Worm (Caenorhabditis elegans) whole organism, early embryonic: ENCODE measurements around the gene Y40H7A.10.

Source experiments
- B0310.2 ChIP-seq: sonication (generic microtip); optimal IDR thresholded peaks from 2 replicates; lab custom pipeline; 2016; ENCODE audit warnings: mild to moderate bottlenecking, missing genetic modification characterization, missing compliant biosample characterization
- F13C5.2 ChIP-seq: sonication (generic microtip); optimal IDR thresholded peaks from 2 replicates; lab custom pipeline; 2017; ENCODE audit warnings: mild to moderate bottlenecking, missing genetic modification characterization, inconsistent platforms, missing compliant biosample characterization
- aly-1 ChIP-seq: sonication (generic microtip); optimal IDR thresholded peaks from 2 replicates; lab custom pipeline; 2016; ENCODE audit warnings: missing genetic modification characterization, missing compliant biosample characterization
- ama-1 ChIP-seq: fragments of 150-350 bp; optimal IDR thresholded peaks from 2 replicates; lab custom pipeline; 2014
- ceh-13 ChIP-seq: fragments of 200-800 bp; sonication (Bioruptor generic); optimal IDR thresholded peaks from 2 replicates; lab custom pipeline; 2018; ENCODE audit warnings: mild to moderate bottlenecking, missing genetic modification characterization, missing compliant biosample characterization
- ceh-36 ChIP-seq: sonication (generic microtip); optimal IDR thresholded peaks from 2 replicates; lab custom pipeline; 2016; ENCODE audit warnings: missing genetic modification characterization, inconsistent platforms, missing compliant biosample characterization
- ets-7 ChIP-seq: sonication (generic microtip); optimal IDR thresholded peaks from 2 replicates; lab custom pipeline; 2016; ENCODE audit warnings: missing genotype, missing genetic modification characterization, missing compliant biosample characterization
- flt-1 ChIP-seq: fragments of 200-800 bp; sonication (Bioruptor generic); IDR thresholded peaks from 2 replicates; pipeline ENCODE4 v1.3.6; 2022; ENCODE audit warnings: missing genetic modification characterization, missing compliant biosample characterization
- hmbx-1 ChIP-seq: sonication (generic microtip); optimal IDR thresholded peaks from 2 replicates; lab custom pipeline; 2016; ENCODE audit warnings: mild to moderate bottlenecking, missing genetic modification characterization, missing compliant biosample characterization
- hmg-4 ChIP-seq: fragments of 200-800 bp; sonication (Bioruptor generic); optimal IDR thresholded peaks from 2 replicates; lab custom pipeline; 2018; ENCODE audit warnings: mild to moderate bottlenecking, missing genetic modification characterization, missing compliant biosample characterization
- hnd-1 ChIP-seq: sonication (generic microtip); optimal IDR thresholded peaks from 2 replicates; lab custom pipeline; 2016; ENCODE audit warnings: missing genetic modification characterization, missing compliant biosample characterization
- pes-1 ChIP-seq: fragments of 200-800 bp; sonication (Bioruptor generic); IDR thresholded peaks from 2 replicates; pipeline ENCODE4 v1.3.6; 2022; ENCODE audit warnings: missing genetic modification reagents, missing genetic modification characterization, missing compliant biosample characterization
- scrt-1 ChIP-seq: fragments of 200-800 bp; sonication (Bioruptor generic); IDR thresholded peaks from 2 replicates; pipeline ENCODE4 v1.3.6; 2022; ENCODE audit warnings: missing genetic modification characterization, missing compliant biosample characterization
- sea-1 ChIP-seq: fragments of 200-800 bp; sonication (Bioruptor generic); conservative IDR thresholded peaks from 2 replicates; pipeline ENCODE4 v1.3.6; 2022; ENCODE audit warnings: missing genetic modification characterization, missing compliant biosample characterization
- tbx-11 ChIP-seq: fragments of 200-800 bp; sonication (Bioruptor generic); IDR thresholded peaks from 2 replicates; pipeline ENCODE4 v1.3.6; 2022; ENCODE audit warnings: missing genetic modification characterization, missing compliant biosample characterization
- tbx-37 ChIP-seq: fragments of 200-800 bp; sonication (Bioruptor generic); conservative IDR thresholded peaks from 2 replicates; pipeline ENCODE4 v1.3.6; 2022; ENCODE audit warnings: missing genetic modification reagents, missing genetic modification characterization, missing compliant biosample characterization
- tra-4 ChIP-seq: sonication (generic microtip); optimal IDR thresholded peaks from 2 replicates; lab custom pipeline; 2017; ENCODE audit warnings: missing genetic modification characterization, missing compliant biosample characterization

Y40H7A.10 gene

DNA sequence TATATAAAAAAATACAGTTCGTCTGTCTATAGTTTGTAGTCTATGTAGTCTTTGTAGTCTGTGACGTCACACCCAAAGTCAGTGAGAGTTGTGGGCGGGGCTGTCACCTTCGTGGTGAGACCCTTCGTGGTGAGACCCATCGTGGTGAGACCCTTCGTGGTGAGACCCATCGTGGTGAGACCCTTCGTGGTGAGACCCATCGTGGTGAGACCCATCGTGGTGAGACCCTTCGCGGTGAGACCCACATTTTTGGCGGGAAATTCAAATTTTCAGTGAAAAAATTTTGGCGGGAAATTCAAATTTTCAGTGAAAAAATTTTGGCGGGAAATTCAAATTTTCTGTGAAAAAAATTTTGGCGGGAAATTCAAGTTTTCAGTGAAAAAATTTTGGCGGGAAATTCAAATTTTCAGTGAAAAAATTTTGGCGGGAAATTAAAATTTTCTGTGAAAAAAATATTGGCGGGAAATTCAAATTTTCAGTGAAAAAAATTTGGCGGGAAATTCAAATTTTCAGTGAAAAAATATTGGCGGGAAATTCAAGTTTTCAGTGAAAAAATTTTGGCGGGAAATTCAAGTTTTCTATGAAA lies 27.0 kb downstream of the Y40H7A.10 start:
- TF ChIP-seq sea-1 (GFP tag; lab: Robert Waterston, UW) = peak; percentile 62; the same call in 1 of the 2 replicates
- peak; percentile 52 for TF ChIP-seq pes-1 (GFP tag; lab: Robert Waterston, UW)
- TF ChIP-seq tbx-11 (GFP tag; lab: Robert Waterston, UW) = 0 out of 2 replicates have a peak, but pooled peaks have one; percentile 25

ce11 chrIV:15187517-15188181 lies 27.7 kb downstream of the Y40H7A.10 start:
- TF ChIP-seq hmg-4 (GFP tag; lab: Kevin White, UChicago) = no peak
- TF ChIP-seq pes-1 (GFP tag; lab: Robert Waterston, UW) = no peak
- no peak for TF ChIP-seq aly-1
- no peak for TF ChIP-seq scrt-1 (GFP tag; lab: Robert Waterston, UW)
- TF ChIP-seq hnd-1 (tag; lab: Kevin White, UChicago) = no peak
- no peak for TF ChIP-seq ama-1 (lab: Kevin White, UChicago)
- TF ChIP-seq tbx-37 = no peak
- TF ChIP-seq flt-1 (GFP tag; lab: Robert Waterston, UW) = no peak
- no peak for TF ChIP-seq ceh-13 (GFP tag; lab: Kevin White, UChicago)
- no peak for TF ChIP-seq sea-1 (GFP tag; lab: Robert Waterston, UW)
- TF ChIP-seq B0310.2 (tag; lab: Kevin White, UChicago) = no peak

DNA sequence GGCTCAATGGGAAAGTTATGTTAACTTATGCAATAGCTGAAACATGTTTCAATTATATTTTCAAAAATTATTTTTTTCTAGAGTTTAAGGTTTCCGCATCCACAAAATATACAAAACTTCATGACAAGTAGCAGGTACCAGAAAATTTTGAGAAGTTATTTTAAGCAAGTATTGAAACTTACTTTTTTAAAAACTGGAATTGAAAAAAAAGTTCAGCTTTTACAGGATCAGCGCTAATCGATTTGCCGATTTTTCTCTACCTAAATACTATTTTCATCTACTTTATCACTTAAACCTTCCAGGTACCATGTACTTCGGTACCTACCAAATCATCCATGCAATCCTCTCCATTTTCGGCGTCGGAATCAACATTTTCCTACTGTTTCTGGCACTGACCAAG lies 35.8 kb downstream of the Y40H7A.10 start, which contains the start of gene srd-23:
Gene srd-23, plus strand, starts transcription at position 301 of the 400 bp plus-strand sequence.
- no peak for TF ChIP-seq tbx-11 (GFP tag; lab: Robert Waterston, UW)
- TF ChIP-seq aly-1 = no peak
- TF ChIP-seq hmbx-1 (tag; lab: Kevin White, UChicago) = no peak
- no peak for TF ChIP-seq B0310.2 (tag; lab: Kevin White, UChicago)
- no peak for TF ChIP-seq ama-1 (lab: Kevin White, UChicago)

- no peak for TF ChIP-seq ama-1 (lab: Kevin White, UChicago)
- TF ChIP-seq flt-1 (GFP tag; lab: Robert Waterston, UW) = no peak
- no peak for TF ChIP-seq B0310.2 (tag; lab: Kevin White, UChicago)
- no peak for TF ChIP-seq scrt-1 (GFP tag; lab: Robert Waterston, UW)
- no peak for TF ChIP-seq aly-1
Measured at ce11 chrIV:15175487-15176128, 39.8 kb downstream of the Y40H7A.10 start, which contains the start of gene Y40H7A.4. Gene Y40H7A.4, minus strand, starts transcription at chrIV:15175537.

ce11 chrIV:15168442-15168841 lies 47.0 kb downstream of the Y40H7A.10 start:
- TF ChIP-seq hmg-4 (GFP tag; lab: Kevin White, UChicago) (no peak), ceh-13 (GFP tag; lab: Kevin White, UChicago) (no peak), pes-1 (GFP tag; lab: Robert Waterston, UW) (no peak)

- TF ChIP-seq tbx-11 (GFP tag; lab: Robert Waterston, UW) = no peak
- TF ChIP-seq ceh-36 (tag; lab: Kevin White, UChicago) = no peak
- no peak for TF ChIP-seq B0310.2 (tag; lab: Kevin White, UChicago)
- no peak for TF ChIP-seq tra-4 (tag; lab: Kevin White, UChicago)
- TF ChIP-seq hnd-1 (tag; lab: Kevin White, UChicago) = no peak
- no peak for TF ChIP-seq tbx-37
- TF ChIP-seq hmbx-1 (tag; lab: Kevin White, UChicago) = no peak
- no peak for TF ChIP-seq pes-1 (GFP tag; lab: Robert Waterston, UW)
- TF ChIP-seq ets-7 (tag; lab: Kevin White, UChicago) = no peak
- TF ChIP-seq ama-1 (lab: Kevin White, UChicago) = no peak
- TF ChIP-seq F13C5.2 (tag; lab: Kevin White, UChicago) = no peak
Measured at ce11 chrIV:15165602-15166001, 49.8 kb downstream of the Y40H7A.10 start.
